Fruit fly (Drosophila melanogaster) whole organism, embryonic: ENCODE measurements around the gene Nin.

Experiments
- CG10274 ChIP-seq: fragments of 200-800 bp; sonication (Bioruptor generic); optimal IDR thresholded peaks from 3 replicates; lab custom pipeline; 2017; ENCODE audit warnings: missing biosample characterization, mild to moderate bottlenecking, missing genetic modification characterization
- CG11504 ChIP-seq: fragments of 200-800 bp; sonication (Bioruptor generic); optimal IDR thresholded peaks from 3 replicates; lab custom pipeline; 2019; ENCODE audit warnings: missing biosample characterization, mild to moderate bottlenecking, missing genetic modification characterization, moderate library complexity
- CG12769 ChIP-seq: fragments of 200-800 bp; sonication (Bioruptor generic); optimal IDR thresholded peaks from 2 replicates; lab custom pipeline; 2019; ENCODE audit warnings: missing biosample characterization, mild to moderate bottlenecking, missing genetic modification characterization, moderate library complexity
- CG15269 ChIP-seq: fragments of 200-800 bp; sonication (Bioruptor generic); optimal IDR thresholded peaks from 2 replicates; lab custom pipeline; 2018; ENCODE audit warnings: missing biosample characterization, mild to moderate bottlenecking, missing genetic modification characterization, moderate library complexity
- CG1529 ChIP-seq: fragments of 200-800 bp; sonication (Bioruptor generic); optimal IDR thresholded peaks from 3 replicates; lab custom pipeline; 2018; ENCODE audit warnings: missing biosample characterization, missing genetic modification characterization
- CG15601 ChIP-seq: fragments of 200-800 bp; sonication (Bioruptor generic); optimal IDR thresholded peaks from 3 replicates; lab custom pipeline; 2019; ENCODE audit warnings: missing biosample characterization, mild to moderate bottlenecking, missing genetic modification characterization, moderate library complexity
- CG16863 ChIP-seq: fragments of 200-800 bp; sonication (Bioruptor generic); optimal IDR thresholded peaks from 3 replicates; lab custom pipeline; 2016; ENCODE audit warnings: missing biosample characterization, missing genetic modification characterization
- CG17385 ChIP-seq: fragments of 200-800 bp; sonication (Bioruptor generic); optimal IDR thresholded peaks from 3 replicates; lab custom pipeline; 2018; ENCODE audit warnings: missing biosample characterization, mild to moderate bottlenecking, missing genetic modification characterization
- CG18599 ChIP-seq: fragments of 200-800 bp; sonication (Bioruptor generic); optimal IDR thresholded peaks from 3 replicates; lab custom pipeline; 2017; ENCODE audit warnings: missing biosample characterization, missing genetic modification characterization, mild to moderate bottlenecking, moderate library complexity, missing genetic modification reagents
- CG2678 ChIP-seq: fragments of 200-800 bp; sonication (Bioruptor generic); optimal IDR thresholded peaks from 3 replicates; lab custom pipeline; 2019; ENCODE audit warnings: missing biosample characterization, mild to moderate bottlenecking, missing genetic modification characterization, moderate library complexity
- CG31365 ChIP-seq: fragments of 200-800 bp; sonication (Bioruptor generic); optimal IDR thresholded peaks from 2 replicates; lab custom pipeline; 2018; ENCODE audit warnings: missing biosample characterization, mild to moderate bottlenecking, missing genetic modification characterization
- CG34376 ChIP-seq: fragments of 200-800 bp; sonication (Bioruptor generic); optimal IDR thresholded peaks from 2 replicates; lab custom pipeline; 2018; ENCODE audit warnings: missing biosample characterization, mild to moderate bottlenecking, missing genetic modification characterization
- CG4282 ChIP-seq: fragments of 200-800 bp; sonication (Bioruptor generic); optimal IDR thresholded peaks from 2 replicates; lab custom pipeline; 2016; ENCODE audit warnings: missing biosample characterization, missing genetic modification characterization
- CG4820 ChIP-seq: fragments of 200-800 bp; sonication (Bioruptor generic); optimal IDR thresholded peaks from 3 replicates; lab custom pipeline; 2016; ENCODE audit warnings: missing biosample characterization, missing genetic modification characterization
- CG5180 ChIP-seq: fragments of 200-800 bp; sonication (Bioruptor generic); optimal IDR thresholded peaks from 3 replicates; lab custom pipeline; 2017; ENCODE audit warnings: missing biosample characterization, missing genetic modification characterization, mild to moderate bottlenecking, moderate library complexity, missing genetic modification reagents
- CG7745 ChIP-seq: fragments of 200-800 bp; sonication (Bioruptor generic); optimal IDR thresholded peaks from 2 replicates; lab custom pipeline; 2018; ENCODE audit warnings: missing biosample characterization, mild to moderate bottlenecking, missing genetic modification characterization, moderate library complexity
- CG7786 ChIP-seq: fragments of 200-800 bp; sonication (Bioruptor generic); optimal IDR thresholded peaks from 2 replicates; lab custom pipeline; 2016; ENCODE audit warnings: missing biosample characterization, missing genetic modification characterization
- CG7987 ChIP-seq: fragments of 200-800 bp; sonication (Bioruptor generic); optimal IDR thresholded peaks from 2 replicates; lab custom pipeline; 2018; ENCODE audit warnings: missing biosample characterization, mild to moderate bottlenecking, missing genetic modification characterization, moderate library complexity
- CHES-1-like ChIP-seq: fragments of 200-800 bp; sonication (Bioruptor generic); optimal IDR thresholded peaks from 2 replicates; lab custom pipeline; 2016; ENCODE audit warnings: missing biosample characterization, missing genetic modification characterization
- D ChIP-seq, 2 experiments: fragments of 200-800 bp in 1 of 2; fragments of >200 bp in 1 of 2; sonication (Bioruptor generic) in 1 of 2; optimal IDR thresholded peaks; 2 replicates in 1 of 2; 3 replicates in 1 of 2; lab custom pipeline; 2017; ENCODE audit warnings: mild to moderate bottlenecking in 1 of 2, missing biosample characterization in 1 of 2, missing genetic modification characterization in 1 of 2, missing genetic modification reagents in 1 of 2
- Dad ChIP-seq: fragments of 200-800 bp; sonication (Bioruptor generic); optimal IDR thresholded peaks from 3 replicates; lab custom pipeline; 2016; ENCODE audit warnings: missing biosample characterization, missing genetic modification characterization
- Fer1 ChIP-seq: fragments of 200-800 bp; sonication (Bioruptor generic); optimal IDR thresholded peaks from 2 replicates; lab custom pipeline; 2017; ENCODE audit warnings: missing biosample characterization, mild to moderate bottlenecking, missing genetic modification characterization
- H2.0 ChIP-seq: fragments of 200-800 bp; sonication (Bioruptor generic); IDR thresholded peaks from 2 replicates; pipeline ENCODE4 v1.3.6; 2022; ENCODE audit warnings: missing biosample characterization, missing genetic modification characterization
- Med ChIP-seq: fragments of 200-800 bp; sonication (Bioruptor generic); peaks from one replicate; lab custom pipeline; 2016; ENCODE audit warnings: missing biosample characterization, missing genetic modification characterization, mild to moderate bottlenecking, inconsistent platforms, moderate library complexity
- NC2β ChIP-seq: fragments of 200-800 bp; sonication (Bioruptor generic); optimal IDR thresholded peaks from 2 replicates; lab custom pipeline; 2016; ENCODE audit warnings: missing biosample characterization, missing genetic modification characterization
- Neu2 ChIP-seq: fragments of 200-800 bp; sonication (Bioruptor generic); optimal IDR thresholded peaks from 3 replicates; lab custom pipeline; 2016; ENCODE audit warnings: missing biosample characterization, missing genetic modification characterization, borderline replicate concordance
- PHDP ChIP-seq: fragments of 200-800 bp; sonication (Bioruptor generic); optimal IDR thresholded peaks from 3 replicates; lab custom pipeline; 2018; ENCODE audit warnings: missing biosample characterization, mild to moderate bottlenecking, missing genetic modification characterization, moderate library complexity
- Six4 ChIP-seq: fragments of 200-800 bp; sonication (Bioruptor generic); optimal IDR thresholded peaks from 2 replicates; lab custom pipeline; 2016; ENCODE audit warnings: missing biosample characterization, missing genetic modification characterization
- cg ChIP-seq: fragments of 200-800 bp; sonication (Bioruptor generic); optimal IDR thresholded peaks from 3 replicates; lab custom pipeline; 2019; ENCODE audit warnings: missing biosample characterization, mild to moderate bottlenecking, missing genetic modification characterization, moderate library complexity
- chif ChIP-seq, 2 experiments: fragments of 200-800 bp; sonication (Bioruptor generic); optimal IDR thresholded peaks; 3 replicates each; lab custom pipeline; 2016; ENCODE audit warnings: missing biosample characterization in 2 of 2, missing genetic modification characterization in 2 of 2
- chinmo ChIP-seq: fragments of 200-800 bp; sonication (Bioruptor generic); IDR thresholded peaks from 4 replicates; pipeline ENCODE4 v1.3.6; 2022; ENCODE audit warnings: missing biosample characterization, missing genetic modification characterization; ENCODE audit not compliant: partially characterized antibody
- chm ChIP-seq: fragments of 200-800 bp; sonication (Bioruptor generic); IDR thresholded peaks from 2 replicates; pipeline ENCODE4 v1.3.6; 2022; ENCODE audit warnings: missing biosample characterization, missing genetic modification characterization
- ci ChIP-seq: fragments of 200-800 bp; sonication (Bioruptor generic); IDR thresholded peaks from 3 replicates; pipeline ENCODE4 v1.3.6; 2022; ENCODE audit warnings: missing biosample characterization, missing genetic modification characterization
- dm ChIP-seq: fragments of 200-800 bp; sonication (Bioruptor generic); optimal IDR thresholded peaks from 3 replicates; lab custom pipeline; 2016; ENCODE audit warnings: missing biosample characterization, missing genetic modification characterization
- fd64A ChIP-seq: fragments of 200-800 bp; sonication (Bioruptor generic); optimal IDR thresholded peaks from 3 replicates; lab custom pipeline; 2018; ENCODE audit warnings: missing biosample characterization, mild to moderate bottlenecking, missing genetic modification characterization
- fd96Cb ChIP-seq: fragments of 200-800 bp; sonication (Bioruptor generic); optimal IDR thresholded peaks from 2 replicates; lab custom pipeline; 2018; ENCODE audit warnings: missing biosample characterization, mild to moderate bottlenecking, missing genetic modification characterization, moderate library complexity
- gcm ChIP-seq: fragments of 200-800 bp; sonication (Bioruptor generic); optimal IDR thresholded peaks from 2 replicates; lab custom pipeline; 2019; ENCODE audit warnings: missing biosample characterization, mild to moderate bottlenecking, missing genetic modification characterization, moderate library complexity
- kni ChIP-seq: fragments of 200-800 bp; sonication (Bioruptor generic); optimal IDR thresholded peaks from 3 replicates; lab custom pipeline; 2017; ENCODE audit warnings: mild to moderate bottlenecking, missing biosample characterization, missing genetic modification reagents, missing genetic modification characterization
- lab ChIP-seq: fragments of 200-800 bp; sonication (Bioruptor generic); optimal IDR thresholded peaks from 3 replicates; lab custom pipeline; 2017; ENCODE audit warnings: missing biosample characterization, missing genetic modification characterization, mild to moderate bottlenecking, moderate library complexity, missing genetic modification reagents
- mld ChIP-seq: fragments of 200-800 bp; sonication (Bioruptor generic); IDR thresholded peaks from 3 replicates; pipeline ENCODE4 v1.3.6; 2022; ENCODE audit warnings: missing biosample characterization, missing genetic modification characterization; ENCODE audit not compliant: partially characterized antibody
- pfk ChIP-seq: fragments of 200-800 bp; sonication (Bioruptor generic); optimal IDR thresholded peaks from 2 replicates; lab custom pipeline; 2018; ENCODE audit warnings: missing biosample characterization, mild to moderate bottlenecking, missing genetic modification characterization, moderate library complexity
- pita ChIP-seq: fragments of 200-800 bp; sonication (Bioruptor generic); optimal IDR thresholded peaks from 2 replicates; lab custom pipeline; 2017; ENCODE audit warnings: missing biosample characterization, mild to moderate bottlenecking, missing genetic modification characterization
- ranshi ChIP-seq: fragments of 200-800 bp; sonication (Bioruptor generic); IDR thresholded peaks from 2 replicates; pipeline ENCODE4 v1.3.6; 2022; ENCODE audit warnings: missing biosample characterization, missing genetic modification characterization
- sd ChIP-seq: fragments of 200-800 bp; sonication (Bioruptor generic); optimal IDR thresholded peaks from 3 replicates; lab custom pipeline; 2018; ENCODE audit warnings: missing biosample characterization, mild to moderate bottlenecking, missing genetic modification characterization, moderate library complexity
- seq ChIP-seq: fragments of 200-800 bp; sonication (Bioruptor generic); IDR thresholded peaks from 2 replicates; pipeline ENCODE4 v1.3.6; 2022; ENCODE audit warnings: missing biosample characterization, missing genetic modification characterization
- sug ChIP-seq: fragments of 200-800 bp; optimal IDR thresholded peaks from 2 replicates; lab custom pipeline; 2019; ENCODE audit warnings: missing biosample characterization, mild to moderate bottlenecking, missing genetic modification characterization, moderate library complexity

The Nin gene

dm6 chr2L:5232967-5233909, 45.1 kb downstream of the Nin start (continued):
- no peak for TF ChIP-seq CG16863 (GFP tag; lab: Kevin White, UChicago)
- TF ChIP-seq CG34376 (GFP tag; lab: Kevin White, UChicago): peak; percentile 89
- TF ChIP-seq chm (GFP tag; lab: Robert Waterston, UW): peak; percentile 54
- no peak for TF ChIP-seq fd64A
- TF ChIP-seq chinmo: 0 out of 4 replicates have a peak, but pooled peaks have one; percentile 69
- peak; percentile 19 for TF ChIP-seq PHDP (tag; lab: Kevin White, UChicago)
- peak; percentile 44 for TF ChIP-seq kni (GFP tag; lab: Kevin White, UChicago)
- peak; percentile 56 for TF ChIP-seq D (optimal IDR thresholded peaks at IDR 0.05; lab: Kevin White, UChicago)
- no peak for TF ChIP-seq D (GFP tag; optimal IDR thresholded peaks at IDR 0.05; lab: Kevin White, UChicago)
- TF ChIP-seq Fer1 (GFP tag; lab: Kevin White, UChicago): peak; percentile 42
- no peak for TF ChIP-seq Neu2 (GFP tag; lab: Kevin White, UChicago)
- TF ChIP-seq gcm (GFP tag; lab: Kevin White, UChicago): no peak
- peak; percentile 71 for TF ChIP-seq lab (GFP tag; lab: Kevin White, UChicago)
- peak; percentile 77 for TF ChIP-seq Med
- peak; percentile 90 for TF ChIP-seq CG12769
- TF ChIP-seq pfk (GFP tag; lab: Kevin White, UChicago): peak; percentile 22
- TF ChIP-seq CG18599 (GFP tag; lab: Kevin White, UChicago): peak; percentile 47
- TF ChIP-seq Dad (GFP tag; lab: Kevin White, UChicago): no peak
- no peak for TF ChIP-seq Six4
- TF ChIP-seq dm (GFP tag; lab: Kevin White, UChicago): no peak
- peak; percentile 44 for TF ChIP-seq CG5180 (GFP tag; lab: Kevin White, UChicago)
- 0 out of 3 replicates have a peak, but pooled peaks have one; percentile 21 for TF ChIP-seq ci (GFP tag; lab: Robert Waterston, UW)
- no peak for TF ChIP-seq CG4820 (GFP tag; lab: Kevin White, UChicago)
- TF ChIP-seq CG31365 (tag; lab: Kevin White, UChicago): no peak
- peak; percentile 23 for TF ChIP-seq CG7987 (GFP tag; lab: Kevin White, UChicago)
- TF ChIP-seq NC2β (GFP tag; lab: Kevin White, UChicago): no peak
- TF ChIP-seq mld: 0 out of 3 replicates have a peak, but pooled peaks have one; percentile 21
- TF ChIP-seq seq (GFP tag; lab: Robert Waterston, UW): 0 out of 2 replicates have a peak, but pooled peaks have one; percentile 12
- TF ChIP-seq pita (GFP tag; lab: Kevin White, UChicago): no peak
- peak; percentile 38 for TF ChIP-seq cg (GFP tag; lab: Kevin White, UChicago)
- no peak for TF ChIP-seq CG7786 (GFP tag; lab: Kevin White, UChicago)
- TF ChIP-seq CG4282 (GFP tag; lab: Kevin White, UChicago): no peak
- peak; percentile 5 for TF ChIP-seq CG17385 (GFP tag; lab: Kevin White, UChicago)
- no peak for TF ChIP-seq CHES-1-like (GFP tag; lab: Kevin White, UChicago)
- TF ChIP-seq H2.0 (GFP tag; lab: Robert Waterston, UW): 0 out of 2 replicates have a peak, but pooled peaks have one; percentile 5
- TF ChIP-seq CG7745: peak; percentile 31
- peak; percentile 21 for TF ChIP-seq CG15601
- TF ChIP-seq sd: peak; percentile 90
- TF ChIP-seq fd96Cb (tag; lab: Kevin White, UChicago): no peak
- no peak for TF ChIP-seq CG10274 (GFP tag; lab: Kevin White, UChicago)
- no peak for TF ChIP-seq chif (GFP tag; optimal IDR thresholded peaks at IDR 0.05; lab: Kevin White, UChicago)
- no peak for TF ChIP-seq CG1529 (GFP tag; lab: Kevin White, UChicago)
- peak; percentile 1 for TF ChIP-seq CG11504 (tag; lab: Kevin White, UChicago)
- peak; percentile 95 for TF ChIP-seq sug (tag; lab: Kevin White, UChicago)
- TF ChIP-seq ranshi (GFP tag; lab: Robert Waterston, UW): no peak
- TF ChIP-seq CG15269: peak; percentile 38
- TF ChIP-seq CG2678 (tag; lab: Kevin White, UChicago): peak; percentile 43
